Fruit fly (Drosophila melanogaster): ENCODE results near the gene RpS3A.

RpS3A gene

dm6 chr4:56242-57159 is 10.5 kb downstream of the RpS3A start, which contains the start of gene ci (continued):
- no peak for TF ChIP-seq CG6854 (GFP tag; optimal IDR thresholded peaks at IDR 0.05)
- TF ChIP-seq MESR4 (GFP tag; optimal IDR thresholded peaks at IDR 0.05): peak; percentile 29
- peak; percentile 47 for TF ChIP-seq gcm (GFP tag; optimal IDR thresholded peaks at IDR 0.05)
- TF ChIP-seq CG13894 (tag; optimal IDR thresholded peaks at IDR 0.05): peak; percentile 74
- no peak for TF ChIP-seq CG32772 (GFP tag; IDR thresholded peaks at IDR 0.05)
- TF ChIP-seq ash1 (GFP tag; optimal IDR thresholded peaks at IDR 0.05): peak; percentile 97
- no peak for TF ChIP-seq tx (GFP tag; optimal IDR thresholded peaks at IDR 0.05)
- no peak; the same call in 1 of the 2 replicates for TF ChIP-seq ranshi (GFP tag; IDR thresholded peaks at IDR 0.05)
- TF ChIP-seq Mrtf (GFP tag; IDR thresholded peaks at IDR 0.05): no peak
- TF ChIP-seq E2f2 (GFP tag; IDR thresholded peaks at IDR 0.05): peak; percentile 19; the same call in 1 of the 2 replicates
- no peak for TF ChIP-seq knrl (GFP tag; IDR thresholded peaks at IDR 0.05; ENCODE audit: partially characterized antibody)
- TF ChIP-seq amos (GFP tag; IDR thresholded peaks at IDR 0.05; ENCODE audit: partially characterized antibody): no peak
- peak; percentile 37 for TF ChIP-seq D19B (GFP tag; optimal IDR thresholded peaks at IDR 0.05)
- TF ChIP-seq CG6683 (GFP tag; optimal IDR thresholded peaks at IDR 0.05): no peak
- TF ChIP-seq HmgD (GFP tag; optimal IDR thresholded peaks at IDR 0.05): peak; percentile 0
- TF ChIP-seq yki (optimal IDR thresholded peaks at IDR 0.05): no peak
- no peak for TF ChIP-seq lov (optimal IDR thresholded peaks at IDR 0.05)
- no peak for TF ChIP-seq lov (GFP tag; IDR thresholded peaks at IDR 0.05)
- TF ChIP-seq Atf3 (GFP tag; optimal IDR thresholded peaks at IDR 0.05): no peak
- TF ChIP-seq CG10274 (GFP tag; optimal IDR thresholded peaks at IDR 0.05): no peak
- no peak; the same call in 2 of the 3 replicates for TF ChIP-seq Dbx (GFP tag; IDR thresholded peaks at IDR 0.05)
- no peak for TF ChIP-seq pnt (GFP tag; optimal IDR thresholded peaks at IDR 0.05)
- TF ChIP-seq Jarid2 (GFP tag; optimal IDR thresholded peaks at IDR 0.05): no peak
- no peak for TF ChIP-seq CG10147 (GFP tag; optimal IDR thresholded peaks at IDR 0.05)
- no peak for TF ChIP-seq CG9437 (GFP tag; optimal IDR thresholded peaks at IDR 0.05)
- no peak for TF ChIP-seq mld (GFP tag; IDR thresholded peaks at IDR 0.05; ENCODE audit: partially characterized antibody)
- peak; percentile 99 for TF ChIP-seq cg (GFP tag; optimal IDR thresholded peaks at IDR 0.05)
- TF ChIP-seq NfI (GFP tag; optimal IDR thresholded peaks at IDR 0.05): no peak
- TF ChIP-seq disco-r (GFP tag; optimal IDR thresholded peaks at IDR 0.05): no peak
- no peak for TF ChIP-seq CG3163 (GFP tag; optimal IDR thresholded peaks at IDR 0.05)
- peak; percentile 73 for TF ChIP-seq CG12769 (tag; optimal IDR thresholded peaks at IDR 0.05)
- no peak for TF ChIP-seq CG4730 (GFP tag; IDR thresholded peaks at IDR 0.05)
- no peak for TF ChIP-seq prd (optimal IDR thresholded peaks at IDR 0.05)
- no peak for TF ChIP-seq prd (GFP tag; IDR thresholded peaks at IDR 0.05)
- no peak for TF ChIP-seq dm (GFP tag; optimal IDR thresholded peaks at IDR 0.05)
- no peak for TF ChIP-seq CG5180 (GFP tag; optimal IDR thresholded peaks at IDR 0.05)
- TF ChIP-seq CG31388 (GFP tag; optimal IDR thresholded peaks at IDR 0.05): no peak
- no peak for TF ChIP-seq Fer2 (tag; optimal IDR thresholded peaks at IDR 0.05)
- TF ChIP-seq sim (GFP tag; IDR thresholded peaks at IDR 0.05): 0 out of 2 replicates have a peak, but pooled peaks have one; percentile 21
- no peak for TF ChIP-seq Oaz (GFP tag; IDR thresholded peaks at IDR 0.05)
- peak; percentile 51 for TF ChIP-seq grn (GFP tag; optimal IDR thresholded peaks at IDR 0.05)
- TF ChIP-seq Atf-2 (GFP tag; optimal IDR thresholded peaks at IDR 0.05): no peak
- TF ChIP-seq CG1647 (GFP tag; optimal IDR thresholded peaks at IDR 0.05): no peak
- no peak for TF ChIP-seq ATbp (GFP tag; optimal IDR thresholded peaks at IDR 0.05)
- TF ChIP-seq Meics (GFP tag; optimal IDR thresholded peaks at IDR 0.05): no peak
- TF ChIP-seq HLH54F (GFP tag; optimal IDR thresholded peaks at IDR 0.05): no peak
- TF ChIP-seq CG18619 (GFP tag; optimal IDR thresholded peaks at IDR 0.05): no peak
- peak; percentile 65 for TF ChIP-seq CG8290 (GFP tag; optimal IDR thresholded peaks at IDR 0.05)
- peak; percentile 70 to 94 for TF ChIP-seq CG8290 (tag; optimal IDR thresholded peaks at IDR 0.05)
- TF ChIP-seq CG10209 (GFP tag; optimal IDR thresholded peaks at IDR 0.05): no peak

All from whole organism, embryonic.